Worm (Caenorhabditis elegans) whole organism, L4 larva: Measurements from ENCODE around the gene rps-14.

Experiments
- D1046.2 ChIP-seq: fragments of 200-800 bp; sonication (Bioruptor generic); IDR thresholded peaks from 2 replicates; pipeline ENCODE4 v1.3.6; 2022; ENCODE audit warnings: missing genetic modification characterization, missing compliant biosample characterization
- F10B5.3 ChIP-seq: sonication (generic microtip); optimal IDR thresholded peaks from 2 replicates; lab custom pipeline; 2016; ENCODE audit warnings: mild to moderate bottlenecking, missing genetic modification characterization, missing compliant biosample characterization
- F37D6.2 ChIP-seq: sonication (generic microtip); optimal IDR thresholded peaks from 2 replicates; lab custom pipeline; 2016; ENCODE audit warnings: mild to moderate bottlenecking, missing genetic modification characterization, missing compliant biosample characterization
- F49E8.2 ChIP-seq: sonication (generic microtip); optimal IDR thresholded peaks from 2 replicates; lab custom pipeline; 2016; ENCODE audit warnings: missing compliant biosample characterization, mild to moderate bottlenecking, missing genetic modification characterization, borderline replicate concordance
- T20F7.1 ChIP-seq: fragments of 200-800 bp; sonication (Bioruptor generic); optimal IDR thresholded peaks from 2 replicates; lab custom pipeline; 2018; ENCODE audit warnings: mild to moderate bottlenecking, missing genetic modification characterization, missing compliant biosample characterization
- T26A8.4 ChIP-seq: fragments of 200-800 bp; sonication (Bioruptor generic); IDR thresholded peaks from 2 replicates; pipeline ENCODE4 v1.3.6; 2022; ENCODE audit warnings: missing genetic modification characterization, missing compliant biosample characterization
- Y105C5A.15 ChIP-seq: fragments of 200-800 bp; sonication (Bioruptor generic); IDR thresholded peaks from 2 replicates; pipeline ENCODE4 v1.3.6; 2022; ENCODE audit warnings: missing genetic modification characterization, missing compliant biosample characterization
- Y75B8A.6 ChIP-seq: fragments of 200-800 bp; sonication (Bioruptor generic); IDR thresholded peaks from 2 replicates; pipeline ENCODE4 v1.3.6; 2022; ENCODE audit warnings: missing genetic modification reagents, missing genetic modification characterization, missing compliant biosample characterization
- aly-2 ChIP-seq: sonication (generic microtip); optimal IDR thresholded peaks from 2 replicates; lab custom pipeline; 2018; ENCODE audit warnings: missing biosample characterization, missing genetic modification characterization
- ama-1 ChIP-seq: fragments of 150-350 bp; optimal IDR thresholded peaks from 2 replicates; lab custom pipeline; 2014; ENCODE audit warnings: inconsistent platforms, mixed read lengths
- ceh-32 ChIP-seq: sonication (generic microtip); optimal IDR thresholded peaks from 2 replicates; lab custom pipeline; 2016; ENCODE audit warnings: mild to moderate bottlenecking, missing genetic modification characterization, missing compliant biosample characterization; ENCODE audit not compliant: poor library complexity
- ceh-82 ChIP-seq: sonication (generic microtip); optimal IDR thresholded peaks from 2 replicates; lab custom pipeline; 2017; ENCODE audit warnings: missing biosample characterization, missing genetic modification characterization
- daf-12 ChIP-seq: fragments of 150-350 bp; optimal IDR thresholded peaks from 2 replicates; lab custom pipeline; 2014; ENCODE audit warnings: missing biosample characterization, missing genetic modification reagents, missing genetic modification characterization
- daf-16 ChIP-seq, 3 experiments: sonication (generic microtip); optimal IDR thresholded peaks; 2 replicates each; lab custom pipeline; 2016 to 2017; ENCODE audit warnings: missing genetic modification characterization in 3 of 3, missing genetic modification reagents in 3 of 3, mild to moderate bottlenecking in 2 of 3, missing compliant biosample characterization in 2 of 3, missing biosample characterization in 1 of 3, moderate library complexity in 1 of 3
- dmd-6 ChIP-seq: fragments of 200-800 bp; sonication (Bioruptor generic); IDR thresholded peaks from 2 replicates; pipeline ENCODE4 v1.3.6; 2022; ENCODE audit warnings: missing genetic modification reagents, missing genetic modification characterization, missing compliant biosample characterization
- dpl-1 ChIP-seq: fragments of 150-350 bp; optimal IDR thresholded peaks from 2 replicates; lab custom pipeline; 2014; ENCODE audit warnings: missing biosample characterization, missing genetic modification reagents, missing genetic modification characterization
- duxl-1 ChIP-seq: sonication (generic microtip); optimal IDR thresholded peaks from 2 replicates; lab custom pipeline; 2016; ENCODE audit warnings: mild to moderate bottlenecking, missing genetic modification characterization, moderate library complexity, missing compliant biosample characterization; ENCODE audit not compliant: poor library complexity
- dve-1 ChIP-seq: sonication (generic microtip); optimal IDR thresholded peaks from 2 replicates; lab custom pipeline; 2017; ENCODE audit warnings: antibody characterized with exemption, mild to moderate bottlenecking, missing genetic modification characterization, missing compliant biosample characterization; ENCODE audit not compliant: insufficient read depth
- egl-43 ChIP-seq: fragments of 200-800 bp; sonication (Bioruptor generic); IDR thresholded peaks from 2 replicates; pipeline ENCODE4 v1.3.6; 2022; ENCODE audit warnings: missing genetic modification reagents, missing genetic modification characterization, missing compliant biosample characterization
- fos-1 ChIP-seq: fragments of 150-350 bp; optimal IDR thresholded peaks from 2 replicates; lab custom pipeline; 2014; ENCODE audit warnings: missing biosample characterization, missing genetic modification characterization
- gei-8 ChIP-seq: fragments of 200-800 bp; sonication (Bioruptor generic); optimal IDR thresholded peaks from 2 replicates; lab custom pipeline; 2018; ENCODE audit warnings: mild to moderate bottlenecking, missing genetic modification characterization, missing compliant biosample characterization
- jun-1 ChIP-seq: fragments of 150-350 bp; optimal IDR thresholded peaks from 2 replicates; lab custom pipeline; 2014; ENCODE audit warnings: missing biosample characterization, missing genetic modification reagents, missing genetic modification characterization
- lin-13 ChIP-seq: fragments of 150-350 bp; optimal IDR thresholded peaks from 2 replicates; lab custom pipeline; 2014; ENCODE audit warnings: missing biosample characterization, missing genetic modification reagents, missing genetic modification characterization
- lin-15B ChIP-seq: fragments of 150-350 bp; sonication (generic microtip); optimal IDR thresholded peaks from 3 replicates; lab custom pipeline; 2014; ENCODE audit warnings: missing biosample characterization, missing genetic modification characterization
- lin-29 ChIP-seq: fragments of 200-800 bp; sonication (Bioruptor generic); IDR thresholded peaks from 2 replicates; pipeline ENCODE4 v1.3.6; 2022; ENCODE audit warnings: missing genetic modification reagents, missing genetic modification characterization, missing compliant biosample characterization
- lin-38 ChIP-seq: fragments of 200-800 bp; sonication (Bioruptor generic); IDR thresholded peaks from 2 replicates; pipeline ENCODE4 v1.3.6; 2022; ENCODE audit warnings: missing genetic modification reagents, missing genetic modification characterization, missing compliant biosample characterization
- lir-3 ChIP-seq: sonication (generic microtip); optimal IDR thresholded peaks from 2 replicates; lab custom pipeline; 2016; ENCODE audit warnings: mild to moderate bottlenecking, missing genetic modification characterization, missing compliant biosample characterization
- lsy-2 ChIP-seq, 2 experiments: fragments of 150-350 bp in 1 of 2; sonication (generic microtip) in 1 of 2; optimal IDR thresholded peaks; 2 replicates each; lab custom pipeline; 2014 to 2017; ENCODE audit warnings: missing biosample characterization in 2 of 2, missing genetic modification characterization in 2 of 2
- madf-9 ChIP-seq: fragments of 200-800 bp; sonication (Bioruptor generic); conservative IDR thresholded peaks from 2 replicates; pipeline ENCODE4 v1.3.6; 2022; ENCODE audit warnings: missing genetic modification reagents, missing genetic modification characterization, missing compliant biosample characterization
- mxl-2 ChIP-seq: fragments of 200-800 bp; sonication (Bioruptor generic); conservative IDR thresholded peaks from 2 replicates; pipeline ENCODE4 v1.3.6; 2022; ENCODE audit warnings: missing genetic modification reagents, missing genetic modification characterization, missing compliant biosample characterization
- mxl-3 ChIP-seq: fragments of 200-800 bp; sonication (Bioruptor generic); optimal IDR thresholded peaks from 2 replicates; lab custom pipeline; 2018; ENCODE audit warnings: mild to moderate bottlenecking, missing genetic modification characterization, missing compliant biosample characterization
- nhr-11 ChIP-seq: fragments of 150-350 bp; optimal IDR thresholded peaks from 2 replicates; lab custom pipeline; 2014; ENCODE audit warnings: missing biosample characterization, missing genetic modification characterization
- nhr-237 ChIP-seq: sonication (generic microtip); optimal IDR thresholded peaks from 2 replicates; lab custom pipeline; 2017; ENCODE audit warnings: missing biosample characterization, missing genetic modification characterization
- nhr-25 ChIP-seq: sonication (generic microtip); optimal IDR thresholded peaks from 2 replicates; lab custom pipeline; 2017; ENCODE audit warnings: missing genetic modification characterization, mild to moderate bottlenecking, missing compliant biosample characterization, antibody characterized with exemption, moderate library complexity, borderline replicate concordance; ENCODE audit not compliant: insufficient read depth
- nhr-28 ChIP-seq: fragments of 150-350 bp; optimal IDR thresholded peaks from 2 replicates; lab custom pipeline; 2014; ENCODE audit warnings: missing biosample characterization, missing genetic modification characterization
- pqm-1 ChIP-seq: sonication (generic microtip); optimal IDR thresholded peaks from 2 replicates; lab custom pipeline; 2017; ENCODE audit warnings: missing biosample characterization, missing genetic modification characterization
- saeg-2 ChIP-seq: fragments of 200-800 bp; sonication (Bioruptor generic); IDR thresholded peaks from 2 replicates; pipeline ENCODE4 v1.3.6; 2022; ENCODE audit warnings: missing genetic modification reagents, missing genetic modification characterization, missing compliant biosample characterization
- snpc-1.2 ChIP-seq: fragments of 200-800 bp; sonication (Bioruptor generic); IDR thresholded peaks from 2 replicates; pipeline ENCODE4 v1.3.6; 2022; ENCODE audit warnings: missing genetic modification reagents, missing genetic modification characterization, missing compliant biosample characterization
- snpc-4 ChIP-seq: fragments of 150-350 bp; optimal IDR thresholded peaks from 2 replicates; lab custom pipeline; 2014; ENCODE audit warnings: missing biosample characterization, missing genetic modification characterization
- spr-1 ChIP-seq: sonication (generic microtip); optimal IDR thresholded peaks from 2 replicates; lab custom pipeline; 2016; ENCODE audit warnings: mild to moderate bottlenecking, missing genetic modification characterization, missing compliant biosample characterization
- spr-3 ChIP-seq: fragments of 200-800 bp; sonication (Bioruptor generic); optimal IDR thresholded peaks from 2 replicates; lab custom pipeline; 2018; ENCODE audit warnings: mild to moderate bottlenecking, missing genetic modification characterization, missing compliant biosample characterization
- tag-97 ChIP-seq: fragments of 200-800 bp; sonication (Bioruptor generic); IDR thresholded peaks from 2 replicates; pipeline ENCODE4 v1.3.6; 2022; ENCODE audit warnings: missing genetic modification characterization, missing compliant biosample characterization
- unc-39 ChIP-seq: sonication (generic microtip); optimal IDR thresholded peaks from 2 replicates; lab custom pipeline; 2017; ENCODE audit warnings: missing biosample characterization, missing genetic modification characterization
- unc-62 ChIP-seq, 3 experiments: fragments of 150-350 bp in 1 of 3; sonication (generic microtip); optimal IDR thresholded peaks in 2 of 3; peaks in 1 of 3; 1 replicate in 1 of 3; 2 replicates in 2 of 3; lab custom pipeline; 2014 to 2017; ENCODE audit warnings: missing biosample characterization in 3 of 3, missing genetic modification characterization in 3 of 3, missing genetic modification reagents in 3 of 3, missing genotype in 1 of 3
- vab-7 ChIP-seq: fragments of 200-800 bp; sonication (Bioruptor generic); IDR thresholded peaks from 2 replicates; pipeline ENCODE4 v1.3.6; 2022; ENCODE audit warnings: missing genetic modification reagents, missing genetic modification characterization, missing compliant biosample characterization
- zfp-3 ChIP-seq: fragments of 200-800 bp; sonication (Bioruptor generic); conservative IDR thresholded peaks from 2 replicates; pipeline ENCODE4 v1.3.6; 2022; ENCODE audit warnings: missing genetic modification reagents, missing genetic modification characterization, missing compliant biosample characterization
- zip-11 ChIP-seq: fragments of 200-800 bp; sonication (Bioruptor generic); IDR thresholded peaks from 2 replicates; pipeline ENCODE4 v1.3.6; 2022; ENCODE audit warnings: missing genetic modification characterization, missing compliant biosample characterization
- zip-2 ChIP-seq: fragments of 150-350 bp; optimal IDR thresholded peaks from 2 replicates; lab custom pipeline; 2014; ENCODE audit warnings: missing biosample characterization, missing genetic modification characterization
- ztf-11 ChIP-seq: fragments of 150-350 bp; optimal IDR thresholded peaks from 2 replicates; lab custom pipeline; 2014; ENCODE audit warnings: missing biosample characterization, missing genetic modification characterization

Gene rps-14

ce11 chrIII:7179538-7180301 lies at the start of gene rps-14, which contains the start of gene rpl-36:
Gene rps-14 (minus strand): TSS chrIII:7179588.
Gene rpl-36 (plus strand): TSS chrIII:7180251.
- TF ChIP-seq lin-29 (GFP tag; lab: Robert Waterston, UW), result peak; percentile 12; the same call in 1 of the 2 replicates
- peak; percentile 9 for TF ChIP-seq zip-2 (tag; lab: Kevin White, UChicago)
- no peak for TF ChIP-seq Y105C5A.15 (GFP tag; lab: Robert Waterston, UW)
- TF ChIP-seq duxl-1, result peak; percentile 76
- peak; percentile 84 for TF ChIP-seq zfp-3 (GFP tag; lab: Robert Waterston, UW)
- peak; percentile 62 for TF ChIP-seq nhr-25 (tag; lab: Kevin White, UChicago)
- TF ChIP-seq ztf-11, result no peak
- TF ChIP-seq saeg-2, result no peak
- TF ChIP-seq dpl-1, result peak; percentile 89
- TF ChIP-seq unc-62 (GFP tag; optimal IDR thresholded peaks at IDR 0.05 in 1 of 2; lab: Kevin White, UChicago), result no peak
- TF ChIP-seq unc-62 (tag; optimal IDR thresholded peaks at IDR 0.05; lab: Kevin White, UChicago), result no peak
- TF ChIP-seq daf-16 (GFP tag; optimal IDR thresholded peaks at IDR 0.05; lab: Kevin White, UChicago), result peak in 1 of 2 experiments; percentile 33
- TF ChIP-seq daf-16 (tag; optimal IDR thresholded peaks at IDR 0.05; lab: Kevin White, UChicago), result peak; percentile 57
- TF ChIP-seq lin-13, result peak; percentile 60
- TF ChIP-seq unc-39, result no peak
- peak; percentile 16 for TF ChIP-seq spr-3 (GFP tag; lab: Kevin White, UChicago)
- TF ChIP-seq daf-12 (tag; lab: Kevin White, UChicago), result no peak
- TF ChIP-seq T26A8.4 (GFP tag; lab: Robert Waterston, UW), result peak; percentile 59; the same call in 1 of the 2 replicates
- TF ChIP-seq F49E8.2 (tag; lab: Kevin White, UChicago), result no peak
- peak; percentile 71 for TF ChIP-seq ama-1 (lab: Kevin White, UChicago)
- TF ChIP-seq vab-7 (GFP tag; lab: Robert Waterston, UW), result no peak
- no peak for TF ChIP-seq lir-3
- peak; percentile 34 for TF ChIP-seq lin-15B (tag; lab: Kevin White, UChicago)
- no peak for TF ChIP-seq fos-1 (tag; lab: Kevin White, UChicago)
- no peak for TF ChIP-seq aly-2 (tag; lab: Kevin White, UChicago)
- TF ChIP-seq snpc-4, result peak; percentile 17
- TF ChIP-seq lin-38 (GFP tag; lab: Robert Waterston, UW), result peak; percentile 86
- TF ChIP-seq mxl-2 (GFP tag; lab: Robert Waterston, UW), result no peak
- peak; percentile 57 for TF ChIP-seq F37D6.2
- no peak for TF ChIP-seq egl-43
- TF ChIP-seq mxl-3 (GFP tag; lab: Kevin White, UChicago), result no peak
- TF ChIP-seq madf-9 (GFP tag; lab: Robert Waterston, UW), result no peak
- no peak for TF ChIP-seq tag-97 (GFP tag; lab: Robert Waterston, UW)
- TF ChIP-seq D1046.2 (GFP tag; lab: Robert Waterston, UW), result no peak
- TF ChIP-seq nhr-11 (tag; lab: Kevin White, UChicago), result peak; percentile 81
- TF ChIP-seq snpc-1.2 (GFP tag; lab: Robert Waterston, UW), result 0 out of 2 replicates have a peak, but pooled peaks have one; percentile 9
- TF ChIP-seq spr-1 (tag; lab: Kevin White, UChicago), result peak; percentile 65
- no peak for TF ChIP-seq nhr-237 (tag; lab: Kevin White, UChicago)
- no peak for TF ChIP-seq gei-8 (GFP tag; lab: Kevin White, UChicago)
- no peak for TF ChIP-seq ceh-82 (tag; lab: Kevin White, UChicago)
- peak; percentile 64 for TF ChIP-seq nhr-28 (tag; lab: Kevin White, UChicago)
- TF ChIP-seq Y75B8A.6 (GFP tag; lab: Robert Waterston, UW), result no peak
- TF ChIP-seq zip-11, result no peak
- TF ChIP-seq lsy-2 (tag; optimal IDR thresholded peaks at IDR 0.05; lab: Kevin White, UChicago), result peak; percentile 43 to 96
- peak; percentile 71 for TF ChIP-seq dmd-6 (GFP tag; lab: Robert Waterston, UW)
- peak; percentile 90 for TF ChIP-seq T20F7.1
- TF ChIP-seq F10B5.3 (tag; lab: Kevin White, UChicago), result no peak
- TF ChIP-seq dve-1 (tag; lab: Kevin White, UChicago), result peak; percentile 95
- TF ChIP-seq ceh-32 (tag; lab: Kevin White, UChicago), result no peak
- no peak for TF ChIP-seq pqm-1 (tag; lab: Kevin White, UChicago)
- TF ChIP-seq jun-1 (tag; lab: Kevin White, UChicago), result peak; percentile 21
